Fruit fly (Drosophila melanogaster): ENCODE results near the gene CG15537.

Gene CG15537

dm6 chr3R:30443549-30444133 is at the start of gene CG15537:
Gene CG15537 (minus strand): TSS chr3R:30443599.
- TF ChIP-seq noc (tag; optimal IDR thresholded peaks at IDR 0.05): no peak

dm6 chr3R:30489797-30490196 is 46.4 kb upstream of the CG15537 start, which contains the start of gene PH4alphaSG2:
Gene PH4alphaSG2 (plus strand): TSS chr3R:30490074.
- peak; percentile 11 for TF ChIP-seq noc (tag; optimal IDR thresholded peaks at IDR 0.05)

- peak; percentile 47 for TF ChIP-seq noc (tag; optimal IDR thresholded peaks at IDR 0.05)
Measured at dm6 chr3R:30488663-30489062, 45.3 kb upstream of the CG15537 start, which contains the start of gene Jon99Fi. Gene Jon99Fi (plus strand): TSS chr3R:30488963.

dm6 chr3R:30487828-30488227 is 44.4 kb upstream of the CG15537 start, which contains the start of gene Jon99Fii:
Gene Jon99Fii (minus strand): TSS chr3R:30487928.
- no peak for TF ChIP-seq noc (tag; optimal IDR thresholded peaks at IDR 0.05)

- no peak for TF ChIP-seq noc (tag; optimal IDR thresholded peaks at IDR 0.05)
Measured at dm6 chr3R:30476367-30476766, 33.0 kb upstream of the CG15537 start, which contains the start of gene spdo. Gene spdo (plus strand): TSS chr3R:30476684.

dm6 chr3R:30475910-30476309 is 32.5 kb upstream of the CG15537 start:
- TF ChIP-seq noc (tag; optimal IDR thresholded peaks at IDR 0.05): no peak

- TF ChIP-seq noc (tag; optimal IDR thresholded peaks at IDR 0.05): no peak
Measured at dm6 chr3R:30474667-30475213, 31.3 kb upstream of the CG15537 start.

dm6 chr3R:30472331-30472730 is 28.9 kb upstream of the CG15537 start:
- no peak for TF ChIP-seq noc (tag; optimal IDR thresholded peaks at IDR 0.05)

- TF ChIP-seq noc (tag; optimal IDR thresholded peaks at IDR 0.05): no peak
Measured at dm6 chr3R:30470690-30471089, 27.3 kb upstream of the CG15537 start.

- no peak for TF ChIP-seq noc (tag; optimal IDR thresholded peaks at IDR 0.05)
Measured at dm6 chr3R:30467062-30467461, 23.7 kb upstream of the CG15537 start.

- TF ChIP-seq noc (tag; optimal IDR thresholded peaks at IDR 0.05): no peak
Measured at dm6 chr3R:30466515-30466914, 23.1 kb upstream of the CG15537 start.

dm6 chr3R:30465775-30466494 is 22.5 kb upstream of the CG15537 start, which contains the start of gene PH4alphaEFB:
Gene PH4alphaEFB (plus strand): TSS chr3R:30466050.
- TF ChIP-seq noc (tag; optimal IDR thresholded peaks at IDR 0.05): no peak

dm6 chr3R:30464244-30464643 is 20.8 kb upstream of the CG15537 start:
- no peak for TF ChIP-seq noc (tag; optimal IDR thresholded peaks at IDR 0.05)

dm6 chr3R:30461608-30462243 is 18.3 kb upstream of the CG15537 start:
- peak; percentile 26 for TF ChIP-seq noc (tag; optimal IDR thresholded peaks at IDR 0.05)

dm6 chr3R:30460187-30460586 is 16.8 kb upstream of the CG15537 start:
- no peak for TF ChIP-seq noc (tag; optimal IDR thresholded peaks at IDR 0.05)
